Worm (Caenorhabditis elegans) whole organism, early embryonic: Measurements from ENCODE around the gene R07D5.2.

Experiments used
- B0310.2 ChIP-seq: sonication (generic microtip); optimal IDR thresholded peaks from 2 replicates; lab custom pipeline; 2016; ENCODE audit warnings: mild to moderate bottlenecking, missing genetic modification characterization, missing compliant biosample characterization
- F13C5.2 ChIP-seq: sonication (generic microtip); optimal IDR thresholded peaks from 2 replicates; lab custom pipeline; 2017; ENCODE audit warnings: mild to moderate bottlenecking, missing genetic modification characterization, inconsistent platforms, missing compliant biosample characterization
- aly-1 ChIP-seq: sonication (generic microtip); optimal IDR thresholded peaks from 2 replicates; lab custom pipeline; 2016; ENCODE audit warnings: missing genetic modification characterization, missing compliant biosample characterization
- ama-1 ChIP-seq: fragments of 150-350 bp; optimal IDR thresholded peaks from 2 replicates; lab custom pipeline; 2014
- ceh-13 ChIP-seq: fragments of 200-800 bp; sonication (Bioruptor generic); optimal IDR thresholded peaks from 2 replicates; lab custom pipeline; 2018; ENCODE audit warnings: mild to moderate bottlenecking, missing genetic modification characterization, missing compliant biosample characterization
- flt-1 ChIP-seq: fragments of 200-800 bp; sonication (Bioruptor generic); IDR thresholded peaks from 2 replicates; pipeline ENCODE4 v1.3.6; 2022; ENCODE audit warnings: missing genetic modification characterization, missing compliant biosample characterization
- tbx-37 ChIP-seq: fragments of 200-800 bp; sonication (Bioruptor generic); conservative IDR thresholded peaks from 2 replicates; pipeline ENCODE4 v1.3.6; 2022; ENCODE audit warnings: missing genetic modification reagents, missing genetic modification characterization, missing compliant biosample characterization

- TF ChIP-seq F13C5.2 (tag; lab: Kevin White, UChicago) = no peak
- TF ChIP-seq ama-1 = no peak
- no peak for TF ChIP-seq tbx-37 (GFP tag; lab: Robert Waterston, UW)
- TF ChIP-seq flt-1 = no peak
- TF ChIP-seq B0310.2 (tag; lab: Kevin White, UChicago) = no peak
- TF ChIP-seq aly-1 (tag; lab: Kevin White, UChicago) = no peak
- no peak for TF ChIP-seq ceh-13
Observed at ce11 chrX:15128184-15128583, 11.8 kb upstream of the R07D5.2 start.
